Fruit fly (Drosophila melanogaster) whole organism, embryonic: ENCODE measurements around the gene IFT52.

Experiments used
- ATbp ChIP-seq: fragments of 200-800 bp; sonication (Bioruptor generic); optimal IDR thresholded peaks from 2 replicates; lab custom pipeline; 2017; ENCODE audit warnings: missing biosample characterization, mild to moderate bottlenecking, missing genetic modification characterization, missing genetic modification reagents
- Aef1 ChIP-seq: fragments of 200-800 bp; sonication (Bioruptor generic); IDR thresholded peaks from 3 replicates; pipeline ENCODE4 v1.3.6; 2022; ENCODE audit warnings: missing biosample characterization, missing genetic modification characterization
- Asciz ChIP-seq: fragments of 200-800 bp; sonication (Bioruptor generic); optimal IDR thresholded peaks from 2 replicates; lab custom pipeline; 2017; ENCODE audit warnings: missing biosample characterization, mild to moderate bottlenecking, missing genetic modification characterization, missing genetic modification reagents
- Bdp1 ChIP-seq: fragments of 200-800 bp; sonication (Bioruptor generic); optimal IDR thresholded peaks from 3 replicates; lab custom pipeline; 2016; ENCODE audit warnings: missing biosample characterization, missing genetic modification characterization
- CG10147 ChIP-seq: fragments of 200-800 bp; sonication (Bioruptor generic); optimal IDR thresholded peaks from 2 replicates; lab custom pipeline; 2019; ENCODE audit warnings: missing biosample characterization, mild to moderate bottlenecking, missing genetic modification characterization, moderate library complexity
- CG11247 ChIP-seq: fragments of 200-800 bp; sonication (Bioruptor generic); IDR thresholded peaks from 2 replicates; pipeline ENCODE4 v1.3.6; 2022; ENCODE audit warnings: missing biosample characterization, missing genetic modification characterization
- CG11695 ChIP-seq: fragments of 200-800 bp; sonication (Bioruptor generic); IDR thresholded peaks from 3 replicates; pipeline ENCODE4 v1.3.6; 2022; ENCODE audit warnings: missing biosample characterization, missing genetic modification characterization
- CG13123 ChIP-seq: fragments of 200-800 bp; sonication (Bioruptor generic); optimal IDR thresholded peaks from 2 replicates; lab custom pipeline; 2016; ENCODE audit warnings: missing biosample characterization, missing genetic modification characterization
- CG14710 ChIP-seq: fragments of 200-800 bp; sonication (Bioruptor generic); optimal IDR thresholded peaks from 3 replicates; lab custom pipeline; 2019; ENCODE audit warnings: missing biosample characterization, mild to moderate bottlenecking, missing genetic modification characterization, moderate library complexity
- CG17186 ChIP-seq: fragments of 200-800 bp; sonication (Bioruptor generic); optimal IDR thresholded peaks from 3 replicates; lab custom pipeline; 2017; ENCODE audit warnings: missing biosample characterization, missing genetic modification reagents, missing genetic modification characterization
- CG17359 ChIP-seq: fragments of 200-800 bp; sonication (Bioruptor generic); optimal IDR thresholded peaks from 3 replicates; lab custom pipeline; 2018; ENCODE audit warnings: missing biosample characterization, mild to moderate bottlenecking, missing genetic modification characterization, moderate library complexity
- CG2678 ChIP-seq: fragments of 200-800 bp; sonication (Bioruptor generic); optimal IDR thresholded peaks from 3 replicates; lab custom pipeline; 2019; ENCODE audit warnings: missing biosample characterization, mild to moderate bottlenecking, missing genetic modification characterization, moderate library complexity
- CG31224 ChIP-seq: fragments of 200-800 bp; sonication (Bioruptor generic); IDR thresholded peaks from 2 replicates; pipeline ENCODE4 v1.3.6; 2022; ENCODE audit warnings: missing biosample characterization, missing genetic modification characterization
- CG31388 ChIP-seq: fragments of 200-800 bp; sonication (Bioruptor generic); optimal IDR thresholded peaks from 2 replicates; lab custom pipeline; 2016; ENCODE audit warnings: missing biosample characterization, missing genetic modification characterization
- CG33557 ChIP-seq: fragments of 200-800 bp; sonication (Bioruptor generic); optimal IDR thresholded peaks from 2 replicates; lab custom pipeline; 2019; ENCODE audit warnings: missing biosample characterization, mild to moderate bottlenecking, missing genetic modification characterization, moderate library complexity
- CG3726 ChIP-seq: fragments of 200-800 bp; sonication (Bioruptor generic); IDR thresholded peaks from 3 replicates; pipeline ENCODE4, ENCODE4 v1.3.6; 2022; ENCODE audit warnings: missing biosample characterization, missing genetic modification characterization
- CG42726 ChIP-seq: fragments of 200-800 bp; sonication (Bioruptor generic); IDR thresholded peaks from 2 replicates; pipeline ENCODE4 v1.3.6; 2022; ENCODE audit warnings: missing biosample characterization, missing genetic modification characterization; ENCODE audit not compliant: partially characterized antibody
- CG4404 ChIP-seq: fragments of 200-800 bp; sonication (Bioruptor generic); IDR thresholded peaks from 2 replicates; pipeline ENCODE4 v1.3.6; 2022; ENCODE audit warnings: missing biosample characterization, missing genetic modification characterization
- CG6791 ChIP-seq: fragments of 200-800 bp; sonication (Bioruptor generic); IDR thresholded peaks from 3 replicates; pipeline ENCODE4 v1.3.6; 2022; ENCODE audit warnings: missing biosample characterization, missing genetic modification characterization; ENCODE audit not compliant: partially characterized antibody
- CG6813 ChIP-seq: fragments of 200-800 bp; sonication (Bioruptor generic); optimal IDR thresholded peaks from 2 replicates; lab custom pipeline; 2017; ENCODE audit warnings: missing biosample characterization, missing genetic modification characterization, mild to moderate bottlenecking, moderate library complexity, missing genetic modification reagents
- CG8281 ChIP-seq: fragments of 200-800 bp; sonication (Bioruptor generic); optimal IDR thresholded peaks from 2 replicates; lab custom pipeline; 2018; ENCODE audit warnings: missing biosample characterization, mild to moderate bottlenecking, missing genetic modification characterization, moderate library complexity
- CG8924 ChIP-seq: fragments of 200-800 bp; optimal IDR thresholded peaks from 3 replicates; lab custom pipeline; 2019; ENCODE audit warnings: missing biosample characterization, mild to moderate bottlenecking, missing genetic modification characterization, moderate library complexity
- CG9932 ChIP-seq: fragments of 200-800 bp; sonication (Bioruptor generic); IDR thresholded peaks from 2 replicates; pipeline ENCODE4 v1.3.6; 2022; ENCODE audit warnings: missing biosample characterization, missing genetic modification characterization
- GATAe ChIP-seq: fragments of 200-800 bp; sonication (Bioruptor generic); conservative IDR thresholded peaks from 2 replicates; pipeline ENCODE4 v1.3.6; 2022; ENCODE audit warnings: missing biosample characterization, missing genetic modification characterization
- Hr3 ChIP-seq: fragments of 200-800 bp; sonication (Bioruptor generic); optimal IDR thresholded peaks from 3 replicates; lab custom pipeline; 2016; ENCODE audit warnings: missing biosample characterization, missing genetic modification characterization
- Hr78 ChIP-seq, 2 experiments: fragments of 200-800 bp in 1 of 2; fragments of >200 bp in 1 of 2; sonication (Bioruptor generic) in 1 of 2; optimal IDR thresholded peaks; 2 replicates each; lab custom pipeline; 2017 to 2019; ENCODE audit warnings: missing biosample characterization in 2 of 2, missing genetic modification characterization in 2 of 2, mild to moderate bottlenecking in 1 of 2, moderate library complexity in 1 of 2
- Max ChIP-seq: fragments of 200-800 bp; sonication (Bioruptor generic); optimal IDR thresholded peaks from 2 replicates; lab custom pipeline; 2016; ENCODE audit warnings: missing biosample characterization, mild to moderate bottlenecking, missing genetic modification characterization
- Neu2 ChIP-seq: fragments of 200-800 bp; sonication (Bioruptor generic); optimal IDR thresholded peaks from 3 replicates; lab custom pipeline; 2016; ENCODE audit warnings: missing biosample characterization, missing genetic modification characterization, borderline replicate concordance
- Nf-YC ChIP-seq: fragments of 200-800 bp; optimal IDR thresholded peaks from 3 replicates; lab custom pipeline; 2019; ENCODE audit warnings: missing biosample characterization, mild to moderate bottlenecking, missing genetic modification characterization, moderate library complexity
- Sox100B ChIP-seq: fragments of 200-800 bp; sonication (Bioruptor generic); optimal IDR thresholded peaks from 3 replicates; lab custom pipeline; 2018; ENCODE audit warnings: missing biosample characterization, mild to moderate bottlenecking, missing genetic modification characterization
- ato ChIP-seq: fragments of 200-800 bp; sonication (Bioruptor generic); IDR thresholded peaks from 2 replicates; pipeline ENCODE4 v1.3.6; 2022; ENCODE audit warnings: missing biosample characterization, missing genetic modification characterization; ENCODE audit not compliant: partially characterized antibody
- br ChIP-seq: fragments of >200 bp; optimal IDR thresholded peaks from 2 replicates; lab custom pipeline; 2017
- corto ChIP-seq: fragments of 200-800 bp; sonication (Bioruptor generic); optimal IDR thresholded peaks from 2 replicates; lab custom pipeline; 2016; ENCODE audit warnings: missing biosample characterization, mild to moderate bottlenecking, missing genetic modification characterization, moderate library complexity
- dimm ChIP-seq: fragments of 200-800 bp; sonication (Bioruptor generic); IDR thresholded peaks from 2 replicates; pipeline ENCODE4 v1.3.6; 2022; ENCODE audit warnings: missing biosample characterization, missing genetic modification characterization
- dmrt99B ChIP-seq: fragments of 200-800 bp; sonication (Bioruptor generic); optimal IDR thresholded peaks from 2 replicates; lab custom pipeline; 2018; ENCODE audit warnings: missing biosample characterization, mild to moderate bottlenecking, missing genetic modification characterization, moderate library complexity
- dysf ChIP-seq: fragments of 200-800 bp; sonication (Bioruptor generic); IDR thresholded peaks from 3 replicates; pipeline ENCODE4 v1.3.6; 2022; ENCODE audit warnings: missing biosample characterization, missing genetic modification characterization
- gem ChIP-seq: fragments of 200-800 bp; sonication (Bioruptor generic); optimal IDR thresholded peaks from 2 replicates; lab custom pipeline; 2019; ENCODE audit warnings: missing biosample characterization, mild to moderate bottlenecking, missing genetic modification characterization, moderate library complexity
- gro ChIP-seq: fragments of 200-800 bp; sonication (Bioruptor generic); optimal IDR thresholded peaks from 2 replicates; lab custom pipeline; 2016; ENCODE audit warnings: missing biosample characterization, missing genetic modification characterization
- hkb ChIP-seq, 2 experiments: fragments of 200-800 bp in 1 of 2; fragments of >200 bp in 1 of 2; sonication (Bioruptor generic) in 1 of 2; IDR thresholded peaks in 1 of 2; optimal IDR thresholded peaks in 1 of 2; 2 replicates each; pipeline versions ENCODE4 v1.3.6 to Lab custom; 2017 to 2022; ENCODE audit warnings: missing biosample characterization in 1 of 2, missing genetic modification characterization in 1 of 2
- jing ChIP-seq: fragments of 200-800 bp; sonication (Bioruptor generic); optimal IDR thresholded peaks from 2 replicates; lab custom pipeline; 2018; ENCODE audit warnings: missing biosample characterization, mild to moderate bottlenecking, missing genetic modification characterization
- lmd ChIP-seq: fragments of 200-800 bp; sonication (Bioruptor generic); IDR thresholded peaks from 2 replicates; pipeline ENCODE4 v1.3.6; 2022; ENCODE audit warnings: missing biosample characterization, missing genetic modification characterization
- lola ChIP-seq, 3 experiments: fragments of >200 bp in 2 of 3; fragments of 200-800 bp in 1 of 3; sonication (Bioruptor generic) in 1 of 3; optimal IDR thresholded peaks; 2 replicates each; lab custom pipeline; 2017 to 2019; ENCODE audit warnings: missing biosample characterization in 3 of 3, missing genetic modification characterization in 3 of 3, mild to moderate bottlenecking in 1 of 3, moderate library complexity in 1 of 3
- p53 ChIP-seq: fragments of 200-800 bp; sonication (Bioruptor generic); optimal IDR thresholded peaks from 2 replicates; lab custom pipeline; 2016; ENCODE audit warnings: missing biosample characterization, missing genetic modification characterization
- ro ChIP-seq: fragments of 200-800 bp; sonication (Bioruptor generic); IDR thresholded peaks from 2 replicates; pipeline ENCODE4 v1.3.6; 2022; ENCODE audit warnings: missing biosample characterization, missing genetic modification characterization
- row ChIP-seq: fragments of 200-800 bp; sonication (Bioruptor generic); IDR thresholded peaks from 3 replicates; pipeline ENCODE4 v1.3.6; 2022; ENCODE audit warnings: missing biosample characterization, missing genetic modification characterization
- ssp ChIP-seq: fragments of 200-800 bp; sonication (Bioruptor generic); IDR thresholded peaks from 2 replicates; pipeline ENCODE4 v1.3.6; 2022; ENCODE audit warnings: missing biosample characterization, missing genetic modification characterization
- tgo ChIP-seq: fragments of 200-800 bp; sonication (Bioruptor generic); IDR thresholded peaks from 3 replicates; pipeline ENCODE4 v1.3.6; 2022; ENCODE audit warnings: missing biosample characterization, missing genetic modification characterization
- toy ChIP-seq: fragments of 200-800 bp; sonication (Bioruptor generic); IDR thresholded peaks from 2 replicates; pipeline ENCODE4 v1.3.6; 2022; ENCODE audit warnings: missing biosample characterization, missing genetic modification characterization
- unc-4 ChIP-seq: fragments of 200-800 bp; sonication (Bioruptor generic); IDR thresholded peaks from 2 replicates; pipeline ENCODE4 v1.3.6; 2022; ENCODE audit warnings: missing biosample characterization, missing genetic modification characterization; ENCODE audit not compliant: partially characterized antibody
- unpg ChIP-seq: fragments of 200-800 bp; sonication (Bioruptor generic); optimal IDR thresholded peaks from 3 replicates; lab custom pipeline; 2018; ENCODE audit warnings: missing biosample characterization, mild to moderate bottlenecking, missing genetic modification characterization, moderate library complexity

IFT52 gene

DNA sequence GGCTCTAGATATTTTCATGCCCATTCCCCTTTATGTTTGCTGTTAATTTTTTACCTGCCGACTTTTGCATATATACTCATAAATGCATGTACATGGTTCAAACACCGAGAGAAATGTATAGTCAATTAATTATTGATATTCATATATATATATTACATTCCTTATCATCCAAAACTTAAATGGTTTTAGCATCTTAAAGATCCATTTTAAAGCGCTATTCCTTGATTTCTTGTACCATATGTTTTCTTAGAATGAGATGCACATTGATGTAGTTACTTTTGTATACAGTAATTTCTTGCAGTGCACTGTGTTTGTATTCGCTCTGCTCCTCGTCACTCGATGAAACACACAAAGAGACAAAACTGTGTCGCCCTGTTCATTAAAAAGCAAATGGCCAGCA lies 48.6 kb downstream of the IFT52 start (continued):
- TF ChIP-seq row (GFP tag; lab: Robert Waterston, UW) (peak; percentile 32; the same call in 2 of the 3 replicates), CG2678 (tag; lab: Kevin White, UChicago) (peak; percentile 40), Asciz (GFP tag; lab: Kevin White, UChicago) (no peak), CG42726 (GFP tag; lab: Robert Waterston, UW) (no peak), CG6813 (GFP tag; lab: Kevin White, UChicago) (no peak), CG10147 (GFP tag; lab: Kevin White, UChicago) (no peak), CG17359 (tag; lab: Kevin White, UChicago) (peak; percentile 44), CG14710 (peak; percentile 12), ssp (GFP tag; lab: Robert Waterston, UW) (no peak), CG11695 (GFP tag; lab: Robert Waterston, UW) (no peak), CG17186 (GFP tag; lab: Kevin White, UChicago) (no peak), Aef1 (GFP tag; lab: Robert Waterston, UW) (no peak), gro (GFP tag; lab: Kevin White, UChicago) (no peak), Nf-YC (no peak), Neu2 (GFP tag; lab: Kevin White, UChicago) (no peak), lola (GFP tag; optimal IDR thresholded peaks at IDR 0.05; lab: Kevin White, UChicago) (peak in 1 of 3 experiments; percentile 30), toy (GFP tag; lab: Robert Waterston, UW) (no peak), CG33557 (GFP tag; lab: Kevin White, UChicago) (no peak), lmd (GFP tag; lab: Robert Waterston, UW) (0 out of 2 replicates have a peak, but pooled peaks have one; percentile 22), dimm (GFP tag; lab: Robert Waterston, UW) (no peak), ato (GFP tag; lab: Robert Waterston, UW) (no peak), dysf (GFP tag; lab: Robert Waterston, UW) (0 out of 3 replicates have a peak, but pooled peaks have one; percentile 37), dmrt99B (tag; lab: Kevin White, UChicago) (peak; percentile 55), tgo (GFP tag; lab: Robert Waterston, UW) (no peak), Sox100B (peak; percentile 21), GATAe (no peak), ro (no peak), CG6791 (no peak), gem (tag; lab: Kevin White, UChicago) (peak; percentile 69), br (lab: Kevin White, UChicago) (no peak), jing (GFP tag; lab: Kevin White, UChicago) (peak; percentile 6), CG13123 (GFP tag; lab: Kevin White, UChicago) (no peak), Hr78 (GFP tag; optimal IDR thresholded peaks at IDR 0.05; lab: Kevin White, UChicago) (no peak), CG31388 (no peak), Hr3 (GFP tag; lab: Kevin White, UChicago) (peak; percentile 16), CG8924 (tag; lab: Kevin White, UChicago) (peak; percentile 36), unpg (peak; percentile 35), CG4404 (0 out of 2 replicates have a peak, but pooled peaks have one; percentile 34), Bdp1 (GFP tag; lab: Kevin White, UChicago) (no peak), CG31224 (no peak), corto (GFP tag; lab: Kevin White, UChicago) (no peak), ATbp (peak; percentile 33), CG3726 (no peak), p53 (GFP tag; lab: Kevin White, UChicago) (no peak), CG8281 (tag; lab: Kevin White, UChicago) (no peak), unc-4 (GFP tag; lab: Robert Waterston, UW) (no peak), hkb (optimal IDR thresholded peaks at IDR 0.05; lab: Kevin White, UChicago) (no peak), hkb (GFP tag; IDR thresholded peaks at IDR 0.05; lab: Robert Waterston, UW) (peak; percentile 36; the same call in 1 of the 2 replicates), CG11247 (no peak), CG9932 (GFP tag; lab: Robert Waterston, UW) (no peak), Max (GFP tag; lab: Kevin White, UChicago) (no peak)
